Worm (Caenorhabditis elegans) whole organism, L1 larva: Measurements from ENCODE around the gene miz-1.

ENCODE experiments used
- C16A3.4 ChIP-seq: fragments of 150-350 bp; optimal IDR thresholded peaks from 2 replicates; lab custom pipeline; 2014; ENCODE audit warnings: missing biosample characterization, missing genetic modification characterization
- C34B4.2 ChIP-seq: sonication (generic microtip); optimal IDR thresholded peaks from 2 replicates; lab custom pipeline; 2017; ENCODE audit warnings: mild to moderate bottlenecking, missing genetic modification characterization, missing compliant biosample characterization
- aha-1 ChIP-seq: fragments of 150-350 bp; optimal IDR thresholded peaks from 2 replicates; lab custom pipeline; 2014; ENCODE audit warnings: missing biosample characterization, missing genetic modification characterization
- aly-2 ChIP-seq: fragments of 150-350 bp; optimal IDR thresholded peaks from 2 replicates; lab custom pipeline; 2014; ENCODE audit warnings: missing biosample characterization, missing genetic modification characterization
- blmp-1 ChIP-seq: fragments of 150-350 bp; optimal IDR thresholded peaks from 2 replicates; lab custom pipeline; 2014; ENCODE audit warnings: missing biosample characterization, missing genetic modification characterization
- ceh-82 ChIP-seq, 3 experiments: fragments of 150-350 bp in 1 of 3; sonication (generic microtip) in 2 of 3; optimal IDR thresholded peaks; 2 replicates each; lab custom pipeline; 2014 to 2017; ENCODE audit warnings: missing biosample characterization in 3 of 3, missing genetic modification characterization in 3 of 3
- ces-1 ChIP-seq: fragments of 150-350 bp; optimal IDR thresholded peaks from 2 replicates; lab custom pipeline; 2014; ENCODE audit warnings: missing biosample characterization, missing genetic modification reagents, missing genetic modification characterization
- dpl-1 ChIP-seq, 3 experiments: fragments of 150-350 bp in 2 of 3; sonication (generic microtip) in 1 of 3; optimal IDR thresholded peaks; 2 replicates each; lab custom pipeline; 2014 to 2017; ENCODE audit warnings: missing biosample characterization in 3 of 3, missing genetic modification characterization in 3 of 3, missing genetic modification reagents in 3 of 3
- dsc-1 ChIP-seq: sonication (generic microtip); optimal IDR thresholded peaks from 2 replicates; lab custom pipeline; 2016; ENCODE audit warnings: mild to moderate bottlenecking, missing genetic modification characterization, missing compliant biosample characterization
- efl-1 ChIP-seq, 4 experiments: fragments of 150-350 bp; optimal IDR thresholded peaks in 3 of 4; peaks in 1 of 4; 1 replicate in 1 of 4; 2 replicates in 3 of 4; lab custom pipeline; 2014; ENCODE audit warnings: missing biosample characterization in 2 of 4, missing genetic modification characterization in 2 of 4, missing genetic modification reagents in 2 of 4
- efl-3 ChIP-seq: fragments of 200-800 bp; sonication (Bioruptor generic); optimal IDR thresholded peaks from 2 replicates; lab custom pipeline; 2018; ENCODE audit warnings: mild to moderate bottlenecking, missing genetic modification characterization, missing compliant biosample characterization
- egl-27 ChIP-seq, 2 experiments: fragments of 150-350 bp in 1 of 2; sonication (generic microtip); optimal IDR thresholded peaks; 3 replicates each; lab custom pipeline; 2017 to 2018; ENCODE audit warnings: missing biosample characterization in 2 of 2, missing genetic modification characterization in 2 of 2, missing genetic modification reagents in 2 of 2
- elt-2 ChIP-seq: sonication (generic microtip); optimal IDR thresholded peaks from 2 replicates; lab custom pipeline; 2016; ENCODE audit warnings: missing genetic modification characterization, mild to moderate bottlenecking, inconsistent platforms, missing compliant biosample characterization, missing genetic modification reagents
- elt-3 ChIP-seq, 6 experiments: fragments of 150-350 bp in 1 of 6; sonication (generic microtip); optimal IDR thresholded peaks; 2 replicates each; lab custom pipeline; 2017 to 2018; ENCODE audit warnings: missing biosample characterization in 6 of 6, missing genetic modification characterization in 6 of 6, inconsistent platforms in 1 of 6
- ets-5 ChIP-seq: fragments of 200-800 bp; sonication (Bioruptor generic); IDR thresholded peaks from 2 replicates; pipeline ENCODE4 v1.3.6; 2022; ENCODE audit warnings: missing genetic modification characterization, missing compliant biosample characterization
- fkh-10 ChIP-seq: sonication (generic microtip); optimal IDR thresholded peaks from 2 replicates; lab custom pipeline; 2017; ENCODE audit warnings: missing biosample characterization, missing genetic modification reagents, missing genetic modification characterization
- fkh-4 ChIP-seq: sonication (generic microtip); optimal IDR thresholded peaks from 2 replicates; lab custom pipeline; 2016; ENCODE audit warnings: missing compliant biosample characterization, missing genetic modification characterization, borderline replicate concordance
- grh-1 ChIP-seq: fragments of 200-800 bp; sonication (Bioruptor generic); IDR thresholded peaks from 2 replicates; pipeline ENCODE4 v1.3.6; 2022; ENCODE audit warnings: missing genetic modification reagents, missing genetic modification characterization, missing compliant biosample characterization
- hlh-17 ChIP-seq: fragments of 200-800 bp; sonication (Bioruptor generic); optimal IDR thresholded peaks from 2 replicates; lab custom pipeline; 2018; ENCODE audit warnings: missing genetic modification characterization, mild to moderate bottlenecking, missing compliant biosample characterization, moderate library complexity, borderline replicate concordance
- hlh-4 ChIP-seq: sonication (generic microtip); optimal IDR thresholded peaks from 2 replicates; lab custom pipeline; 2016; ENCODE audit warnings: mild to moderate bottlenecking, missing genetic modification characterization, missing compliant biosample characterization
- isw-1 ChIP-seq: fragments of 200-800 bp; sonication (Bioruptor generic); IDR thresholded peaks from 2 replicates; pipeline ENCODE4 v1.3.6; 2022; ENCODE audit warnings: missing genetic modification characterization, missing compliant biosample characterization
- lin-15B ChIP-seq: fragments of 150-350 bp; sonication (generic microtip); optimal IDR thresholded peaks from 3 replicates; lab custom pipeline; 2014; ENCODE audit warnings: missing biosample characterization, missing genetic modification characterization
- lin-35 ChIP-seq, 2 experiments: fragments of 150-350 bp; optimal IDR thresholded peaks; 2 replicates each; lab custom pipeline; 2014; ENCODE audit warnings: missing biosample characterization in 2 of 2, missing genetic modification characterization in 2 of 2, missing genetic modification reagents in 2 of 2
- lin-39 ChIP-seq: fragments of 150-350 bp; optimal IDR thresholded peaks from 2 replicates; lab custom pipeline; 2014; ENCODE audit warnings: missing biosample characterization, missing genetic modification reagents, missing genetic modification characterization
- lsy-2 ChIP-seq, 2 experiments: fragments of 150-350 bp; optimal IDR thresholded peaks; 2 replicates each; lab custom pipeline; 2014; ENCODE audit warnings: missing biosample characterization in 2 of 2, missing genetic modification characterization in 2 of 2
- mab-9 ChIP-seq: fragments of 200-800 bp; sonication (Bioruptor generic); IDR thresholded peaks from 2 replicates; pipeline ENCODE4 v1.3.6; 2022; ENCODE audit warnings: missing genetic modification reagents, missing genetic modification characterization, missing compliant biosample characterization
- mef-2 ChIP-seq: fragments of 150-350 bp; optimal IDR thresholded peaks from 2 replicates; lab custom pipeline; 2014; ENCODE audit warnings: missing biosample characterization, missing genetic modification characterization
- nhr-11 ChIP-seq: fragments of 150-350 bp; optimal IDR thresholded peaks from 2 replicates; lab custom pipeline; 2014; ENCODE audit warnings: missing biosample characterization, missing genetic modification characterization
- nhr-12 ChIP-seq: sonication (generic microtip); optimal IDR thresholded peaks from 2 replicates; lab custom pipeline; 2017; ENCODE audit warnings: missing biosample characterization, missing genetic modification characterization
- nhr-20 ChIP-seq: sonication (generic microtip); optimal IDR thresholded peaks from 2 replicates; lab custom pipeline; 2016; ENCODE audit warnings: mild to moderate bottlenecking, missing genetic modification characterization, missing compliant biosample characterization
- nhr-28 ChIP-seq: fragments of 150-350 bp; optimal IDR thresholded peaks from 2 replicates; lab custom pipeline; 2014; ENCODE audit warnings: missing biosample characterization, missing genetic modification characterization
- nhr-71 ChIP-seq: sonication (generic microtip); optimal IDR thresholded peaks from 2 replicates; lab custom pipeline; 2016; ENCODE audit warnings: mild to moderate bottlenecking, missing genetic modification characterization, moderate library complexity, missing compliant biosample characterization
- nhr-77 ChIP-seq: fragments of 150-350 bp; optimal IDR thresholded peaks from 2 replicates; lab custom pipeline; 2014; ENCODE audit warnings: missing biosample characterization, missing genetic modification characterization
- nhr-84 ChIP-seq: sonication (generic microtip); optimal IDR thresholded peaks from 2 replicates; lab custom pipeline; 2017; ENCODE audit warnings: missing biosample characterization, missing genetic modification characterization
- nhr-85 ChIP-seq: sonication (generic microtip); peaks from one replicate; lab custom pipeline; 2016; ENCODE audit warnings: missing genetic modification characterization, inconsistent platforms, missing compliant biosample characterization
- pag-3 ChIP-seq: sonication (generic microtip); optimal IDR thresholded peaks from 2 replicates; lab custom pipeline; 2017; ENCODE audit warnings: missing genetic modification characterization, mild to moderate bottlenecking, missing compliant biosample characterization, antibody characterized with exemption, borderline replicate concordance; ENCODE audit not compliant: insufficient read depth
- pax-3 ChIP-seq: fragments of 200-800 bp; sonication (Bioruptor generic); optimal IDR thresholded peaks from 2 replicates; lab custom pipeline; 2018; ENCODE audit warnings: mild to moderate bottlenecking, missing genetic modification characterization, moderate library complexity, missing compliant biosample characterization
- rnt-1 ChIP-seq: sonication (generic microtip); optimal IDR thresholded peaks from 2 replicates; lab custom pipeline; 2016; ENCODE audit warnings: mild to moderate bottlenecking, missing genetic modification characterization, moderate library complexity, missing compliant biosample characterization
- skn-1 ChIP-seq: fragments of 150-350 bp; optimal IDR thresholded peaks from 2 replicates; lab custom pipeline; 2014; ENCODE audit warnings: missing biosample characterization, missing genetic modification characterization
- snpc-4 ChIP-seq: fragments of 150-350 bp; optimal IDR thresholded peaks from 2 replicates; lab custom pipeline; 2014; ENCODE audit warnings: missing biosample characterization, missing genetic modification characterization
- sox-4 ChIP-seq: sonication (generic microtip); optimal IDR thresholded peaks from 2 replicates; lab custom pipeline; 2016; ENCODE audit warnings: missing genetic modification characterization, missing compliant biosample characterization
- sup-37 ChIP-seq: fragments of 200-800 bp; sonication (Bioruptor generic); optimal IDR thresholded peaks from 2 replicates; lab custom pipeline; 2018; ENCODE audit warnings: mild to moderate bottlenecking, missing genetic modification characterization, missing compliant biosample characterization
- swsn-7 ChIP-seq: sonication (generic microtip); optimal IDR thresholded peaks from 2 replicates; lab custom pipeline; 2016; ENCODE audit warnings: missing genetic modification characterization, missing compliant biosample characterization
- unc-130 ChIP-seq: fragments of 150-350 bp; optimal IDR thresholded peaks from 2 replicates; lab custom pipeline; 2017; ENCODE audit warnings: missing biosample characterization, missing genetic modification characterization, inconsistent platforms
- unc-62 ChIP-seq: fragments of 150-350 bp; optimal IDR thresholded peaks from 2 replicates; lab custom pipeline; 2014; ENCODE audit warnings: missing biosample characterization, missing genetic modification reagents, missing genetic modification characterization
- vab-15 ChIP-seq: sonication (generic microtip); optimal IDR thresholded peaks from 2 replicates; lab custom pipeline; 2017; ENCODE audit warnings: missing genotype, mild to moderate bottlenecking, missing genetic modification characterization, missing compliant biosample characterization
- xbp-1 ChIP-seq: sonication (generic microtip); optimal IDR thresholded peaks from 2 replicates; lab custom pipeline; 2016; ENCODE audit warnings: missing genetic modification characterization, missing compliant biosample characterization
- zag-1 ChIP-seq: fragments of 150-350 bp; optimal IDR thresholded peaks from 2 replicates; lab custom pipeline; 2014; ENCODE audit warnings: missing biosample characterization, missing genetic modification characterization
- ztf-11 ChIP-seq, 2 experiments: sonication (generic microtip); optimal IDR thresholded peaks; 2 replicates each; lab custom pipeline; 2016 to 2017; ENCODE audit warnings: missing genetic modification characterization in 2 of 2, missing biosample characterization in 1 of 2, missing compliant biosample characterization in 1 of 2

miz-1 gene

ce11 chrIV:10858300-10859016, 46.3 kb downstream of the miz-1 start, which contains the start of the genes T11G6.2 and hars-1 (continued):
- no peak for TF ChIP-seq lin-39 (tag; lab: Kevin White, UChicago)
- no peak for TF ChIP-seq ztf-11 (tag; optimal IDR thresholded peaks at IDR 0.05; lab: Kevin White, UChicago)
- no peak for TF ChIP-seq xbp-1
- no peak for TF ChIP-seq ceh-82 (tag; optimal IDR thresholded peaks at IDR 0.05; lab: Kevin White, UChicago)
- no peak for TF ChIP-seq unc-62 (GFP tag; lab: Kevin White, UChicago)
- TF ChIP-seq aha-1 (tag; lab: Kevin White, UChicago), result no peak
- no peak for TF ChIP-seq swsn-7
- TF ChIP-seq C34B4.2 (tag; lab: Kevin White, UChicago), result no peak
- peak; percentile 55 for TF ChIP-seq skn-1 (tag; lab: Kevin White, UChicago)
- TF ChIP-seq nhr-71, result no peak
- TF ChIP-seq aly-2 (tag; lab: Kevin White, UChicago), result no peak
- TF ChIP-seq vab-15 (tag; lab: Kevin White, UChicago), result no peak
- no peak for TF ChIP-seq mab-9
- no peak for TF ChIP-seq sox-4 (tag; lab: Kevin White, UChicago)
- TF ChIP-seq elt-2 (tag; lab: Kevin White, UChicago), result no peak
- TF ChIP-seq pax-3 (tag; lab: Kevin White, UChicago), result no peak
- TF ChIP-seq ets-5 (GFP tag; lab: Robert Waterston, UW), result no peak
- no peak for TF ChIP-seq sup-37
- TF ChIP-seq nhr-77 (tag; lab: Kevin White, UChicago), result no peak
- no peak for TF ChIP-seq lin-15B
- TF ChIP-seq isw-1, result no peak
- TF ChIP-seq nhr-11 (tag; lab: Kevin White, UChicago), result no peak
- TF ChIP-seq fkh-4, result no peak
- TF ChIP-seq nhr-84 (tag; lab: Kevin White, UChicago), result no peak
- TF ChIP-seq C16A3.4 (tag; lab: Kevin White, UChicago), result peak; percentile 37
- peak; percentile 24 to 58 for TF ChIP-seq lin-35 (GFP tag; optimal IDR thresholded peaks at IDR 0.05; lab: Kevin White, UChicago)
- no peak for TF ChIP-seq pag-3 (tag; lab: Kevin White, UChicago)
- peak; percentile 43 for TF ChIP-seq blmp-1 (tag; lab: Kevin White, UChicago)
- TF ChIP-seq mef-2, result no peak
- TF ChIP-seq dpl-1 (GFP tag; optimal IDR thresholded peaks at IDR 0.05; lab: Kevin White, UChicago), result peak; percentile 8 to 32 (median 13)
- TF ChIP-seq nhr-28 (tag; lab: Kevin White, UChicago), result no peak
- peak in 1 of 6 experiments; percentile 41 for TF ChIP-seq elt-3 (tag; optimal IDR thresholded peaks at IDR 0.05; lab: Kevin White, UChicago)
- no peak for TF ChIP-seq nhr-20
- no peak for TF ChIP-seq egl-27 (tag; optimal IDR thresholded peaks at IDR 0.05; lab: Kevin White, UChicago)
- TF ChIP-seq dsc-1 (tag; lab: Kevin White, UChicago), result no peak
- no peak for TF ChIP-seq hlh-4
- TF ChIP-seq hlh-17, result no peak
- no peak for TF ChIP-seq snpc-4
- no peak for TF ChIP-seq rnt-1 (tag; lab: Kevin White, UChicago)
- no peak for TF ChIP-seq nhr-12 (tag; lab: Kevin White, UChicago)
- TF ChIP-seq efl-3 (GFP tag; lab: Kevin White, UChicago), result no peak
- TF ChIP-seq zag-1 (tag; lab: Kevin White, UChicago), result no peak
- no peak for TF ChIP-seq fkh-10 (GFP tag; lab: Kevin White, UChicago)
- peak in 1 of 2 experiments; percentile 34 for TF ChIP-seq efl-1 (optimal IDR thresholded peaks at IDR 0.05; lab: Kevin White, UChicago)
- TF ChIP-seq efl-1 (GFP tag; optimal IDR thresholded peaks at IDR 0.05 in 1 of 2; lab: Kevin White, UChicago), result peak in 1 of 2 experiments; percentile 22
- no peak for TF ChIP-seq unc-130 (tag; lab: Kevin White, UChicago)
- peak in 1 of 2 experiments; percentile 52 for TF ChIP-seq lsy-2 (tag; optimal IDR thresholded peaks at IDR 0.05; lab: Kevin White, UChicago)
- no peak for TF ChIP-seq nhr-85 (tag; lab: Kevin White, UChicago)
- TF ChIP-seq grh-1, result no peak
- TF ChIP-seq ces-1 (GFP tag; lab: Kevin White, UChicago), result no peak
